Worm (Caenorhabditis elegans): ENCODE results near the gene larp-1.

The larp-1 gene

ce11 chrIII:5044709-5045108, 27.3 kb upstream of the larp-1 start, which contains the start of gene C45G9.14:
Gene C45G9.14 (plus strand): TSS chrIII:5045009.
- peak; percentile 6 for TF ChIP-seq ceh-63 (GFP tag; optimal IDR thresholded peaks at IDR 0.05)
- TF ChIP-seq nhr-19 (GFP tag; conservative IDR thresholded peaks at IDR 0.05): no peak
- TF ChIP-seq nhr-85 (tag): no peak
- TF ChIP-seq ceh-82 (tag; optimal IDR thresholded peaks at IDR 0.05): no peak
- no peak for TF ChIP-seq lin-15B (tag; optimal IDR thresholded peaks at IDR 0.05)
- no peak for TF ChIP-seq efl-1 (optimal IDR thresholded peaks at IDR 0.05)
- TF ChIP-seq efl-1 (GFP tag; optimal IDR thresholded peaks at IDR 0.05 in 1 of 2): peak in 1 of 2 experiments; percentile 47

- no peak for TF ChIP-seq unc-130 (tag; optimal IDR thresholded peaks at IDR 0.05)
- no peak for TF ChIP-seq skn-1 (tag; optimal IDR thresholded peaks at IDR 0.05)
- no peak for TF ChIP-seq nhr-84 (tag; optimal IDR thresholded peaks at IDR 0.05)
- no peak for TF ChIP-seq tbx-2 (tag; optimal IDR thresholded peaks at IDR 0.05)
- TF ChIP-seq snu-23 (GFP tag; optimal IDR thresholded peaks at IDR 0.05): no peak
- no peak for TF ChIP-seq mep-1 (tag; optimal IDR thresholded peaks at IDR 0.05)
Measured at ce11 chrIII:5042112-5042511, 24.7 kb upstream of the larp-1 start, which contains the start of gene nlp-43. Gene nlp-43 (plus strand): TSS chrIII:5042412.

- TF ChIP-seq swsn-7 (tag; optimal IDR thresholded peaks at IDR 0.05): no peak
- TF ChIP-seq lsy-2 (tag; optimal IDR thresholded peaks at IDR 0.05): no peak
- TF ChIP-seq dpl-1 (GFP tag; optimal IDR thresholded peaks at IDR 0.05): no peak
- no peak for TF ChIP-seq irx-1 (tag; optimal IDR thresholded peaks at IDR 0.05)
- TF ChIP-seq C04F5.9 (tag; optimal IDR thresholded peaks at IDR 0.05): no peak
- no peak for TF ChIP-seq zip-4 (GFP tag; optimal IDR thresholded peaks at IDR 0.05)
- TF ChIP-seq pax-3 (tag; optimal IDR thresholded peaks at IDR 0.05): no peak
- TF ChIP-seq lin-35 (GFP tag; optimal IDR thresholded peaks at IDR 0.05): no peak
- no peak for TF ChIP-seq dsc-1 (tag; optimal IDR thresholded peaks at IDR 0.05)
- no peak for TF ChIP-seq fos-1 (tag; optimal IDR thresholded peaks at IDR 0.05)
- TF ChIP-seq egl-27 (tag; optimal IDR thresholded peaks at IDR 0.05): no peak
- TF ChIP-seq nhr-85 (tag): no peak
- no peak for TF ChIP-seq alr-1 (tag; optimal IDR thresholded peaks at IDR 0.05; ENCODE audit: borderline replicate concordance)
- no peak for TF ChIP-seq nhr-90 (tag; optimal IDR thresholded peaks at IDR 0.05; ENCODE audit: poor library complexity)
- TF ChIP-seq xbp-1 (tag; optimal IDR thresholded peaks at IDR 0.05): no peak
- no peak for TF ChIP-seq unc-130 (tag; optimal IDR thresholded peaks at IDR 0.05)
- no peak for TF ChIP-seq aly-2 (tag; optimal IDR thresholded peaks at IDR 0.05)
- TF ChIP-seq nhr-11 (tag; optimal IDR thresholded peaks at IDR 0.05): no peak
- TF ChIP-seq sox-4 (tag; optimal IDR thresholded peaks at IDR 0.05): no peak
Measured at ce11 chrIII:5036158-5036557, 18.7 kb upstream of the larp-1 start, which contains the start of gene C45G9.6. Gene C45G9.6 (plus strand): TSS chrIII:5036458.

ce11 chrIII:5031375-5031836, 14.0 kb upstream of the larp-1 start:
- TF ChIP-seq pax-3 (tag; optimal IDR thresholded peaks at IDR 0.05): peak; percentile 78
- peak; percentile 70 for TF ChIP-seq egl-13 (tag; optimal IDR thresholded peaks at IDR 0.05)
- TF ChIP-seq fkh-10 (GFP tag; optimal IDR thresholded peaks at IDR 0.05): peak; percentile 35
- peak in 2 of 3 experiments; percentile 5 to 32 for TF ChIP-seq ceh-82 (tag; optimal IDR thresholded peaks at IDR 0.05)
- TF ChIP-seq lin-13 (GFP tag; optimal IDR thresholded peaks at IDR 0.05): peak; percentile 22
- TF ChIP-seq snpc-4 (tag; optimal IDR thresholded peaks at IDR 0.05): peak; percentile 25
- peak; percentile 67 for TF ChIP-seq nhr-77 (tag; optimal IDR thresholded peaks at IDR 0.05)
- TF ChIP-seq grh-1 (GFP tag; IDR thresholded peaks at IDR 0.05): 0 out of 2 replicates have a peak, but pooled peaks have one; percentile 35
- TF ChIP-seq aly-2 (tag; optimal IDR thresholded peaks at IDR 0.05): peak; percentile 64
- TF ChIP-seq nhr-90 (tag; optimal IDR thresholded peaks at IDR 0.05; ENCODE audit: poor library complexity): peak; percentile 86
- TF ChIP-seq fkh-8 (tag; optimal IDR thresholded peaks at IDR 0.05): peak; percentile 69
- TF ChIP-seq efl-1 (optimal IDR thresholded peaks at IDR 0.05): peak; percentile 46 to 47
- peak; percentile 29 to 95 for TF ChIP-seq efl-1 (GFP tag; optimal IDR thresholded peaks at IDR 0.05 in 1 of 2)
- peak in 1 of 2 experiments; percentile 33 for TF ChIP-seq mdl-1 (tag; optimal IDR thresholded peaks at IDR 0.05)
- TF ChIP-seq C04F5.9 (tag; optimal IDR thresholded peaks at IDR 0.05): peak; percentile 15
- TF ChIP-seq ztf-4 (tag; optimal IDR thresholded peaks at IDR 0.05): peak; percentile 28
- peak; percentile 73 for TF ChIP-seq snu-23 (GFP tag; optimal IDR thresholded peaks at IDR 0.05)
- peak; percentile 50 for TF ChIP-seq isw-1 (GFP tag; IDR thresholded peaks at IDR 0.05)
- peak; percentile 67 for TF ChIP-seq mep-1 (tag; optimal IDR thresholded peaks at IDR 0.05)
- TF ChIP-seq nhr-20 (tag; optimal IDR thresholded peaks at IDR 0.05): peak; percentile 67
- peak; percentile 8 for TF ChIP-seq fkh-4 (tag; optimal IDR thresholded peaks at IDR 0.05; ENCODE audit: borderline replicate concordance)
- TF ChIP-seq nhr-19 (GFP tag; conservative IDR thresholded peaks at IDR 0.05): peak; percentile 84
- TF ChIP-seq xbp-1 (tag; optimal IDR thresholded peaks at IDR 0.05): peak; percentile 66
- TF ChIP-seq ceh-8 (GFP tag; optimal IDR thresholded peaks at IDR 0.05): peak; percentile 71
- TF ChIP-seq nhr-71 (tag; optimal IDR thresholded peaks at IDR 0.05): peak; percentile 81
- peak; percentile 13 to 58 for TF ChIP-seq lin-35 (GFP tag; optimal IDR thresholded peaks at IDR 0.05)
- TF ChIP-seq nhr-47 (tag; optimal IDR thresholded peaks at IDR 0.05): peak; percentile 89
- peak; percentile 75 for TF ChIP-seq mab-9 (GFP tag; IDR thresholded peaks at IDR 0.05)

Data from whole organism, L1 larva.